Fruit fly (Drosophila melanogaster): ENCODE data around the gene Polr2A.

Gene Polr2A

DNA sequence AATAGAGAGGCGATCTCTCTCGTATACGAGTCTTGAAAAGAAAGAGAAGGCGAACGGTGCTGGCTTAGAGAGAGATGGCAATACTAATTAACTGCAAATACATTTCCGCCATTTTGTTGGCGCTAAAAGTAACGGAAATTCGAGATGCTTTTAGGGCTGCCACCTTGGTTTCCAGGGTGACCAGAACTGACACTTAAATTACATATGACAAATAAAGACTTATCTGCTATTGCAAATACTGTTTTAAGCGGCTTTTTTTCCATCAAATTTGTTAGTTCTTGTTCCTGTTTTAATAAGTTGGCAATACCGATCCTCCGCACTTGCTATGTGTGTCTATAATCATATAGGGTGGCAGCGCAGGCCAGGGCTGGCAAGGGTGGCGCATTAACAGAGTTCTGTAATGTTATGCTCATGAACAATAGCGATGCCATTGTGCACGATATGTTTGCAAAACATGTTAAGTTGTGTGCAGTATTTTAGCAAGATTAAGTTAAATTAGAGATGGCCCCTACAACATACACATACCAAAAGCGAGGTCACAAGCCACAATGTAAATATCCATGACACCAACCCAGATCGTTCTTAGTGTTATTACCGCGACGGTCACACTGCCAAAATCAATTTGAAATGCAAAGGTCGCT is 10.2 kb upstream of the Polr2A start, which contains the start of gene nod (continued):
- TF ChIP-seq Lhr (GFP tag; optimal IDR thresholded peaks at IDR 0.05), result peak; percentile 92
- TF ChIP-seq CG2116 (GFP tag; optimal IDR thresholded peaks at IDR 0.05), result peak; percentile 69
- TF ChIP-seq CG6254 (GFP tag; optimal IDR thresholded peaks at IDR 0.05), result no peak
- TF ChIP-seq HHEX (GFP tag; optimal IDR thresholded peaks at IDR 0.05), result peak; percentile 69
- TF ChIP-seq zen (tag; optimal IDR thresholded peaks at IDR 0.05), result peak; percentile 60
- TF ChIP-seq tx (GFP tag; optimal IDR thresholded peaks at IDR 0.05), result peak; percentile 35
- peak; percentile 17 for TF ChIP-seq CG17385 (GFP tag; optimal IDR thresholded peaks at IDR 0.05)
- peak; percentile 50 for TF ChIP-seq CG8944 (GFP tag; optimal IDR thresholded peaks at IDR 0.05)
- no peak for TF ChIP-seq prd (optimal IDR thresholded peaks at IDR 0.05)
- TF ChIP-seq prd (GFP tag; IDR thresholded peaks at IDR 0.05), result peak; percentile 68; the same call in 2 of the 3 replicates
- TF ChIP-seq NfI (GFP tag; optimal IDR thresholded peaks at IDR 0.05), result peak; percentile 64
- no peak for TF ChIP-seq Trl (optimal IDR thresholded peaks at IDR 0.05)
- peak; percentile 63 for TF ChIP-seq Trl (GFP tag; optimal IDR thresholded peaks at IDR 0.05)
- no peak for TF ChIP-seq CG17802 (tag; optimal IDR thresholded peaks at IDR 0.05)
- peak; percentile 34; the same call in 1 of the 2 replicates for TF ChIP-seq wor (GFP tag; IDR thresholded peaks at IDR 0.05)
- no peak for TF ChIP-seq tap (tag; optimal IDR thresholded peaks at IDR 0.05)
- peak; percentile 71 for TF ChIP-seq CG13296 (GFP tag; optimal IDR thresholded peaks at IDR 0.05)
- TF ChIP-seq cwo (GFP tag; optimal IDR thresholded peaks at IDR 0.05), result peak; percentile 46
- TF ChIP-seq Dll (GFP tag; IDR thresholded peaks at IDR 0.05; ENCODE audit: partially characterized antibody), result peak; percentile 70; the same call in 3 of the 4 replicates
- TF ChIP-seq CG32772 (GFP tag; IDR thresholded peaks at IDR 0.05), result no peak
- TF ChIP-seq B-H1 (GFP tag; IDR thresholded peaks at IDR 0.05), result 0 out of 3 replicates have a peak, but pooled peaks have one; percentile 18
- TF ChIP-seq CG15514 (GFP tag; optimal IDR thresholded peaks at IDR 0.05), result peak; percentile 79
- no peak for TF ChIP-seq CG6813 (GFP tag; optimal IDR thresholded peaks at IDR 0.05)
- TF ChIP-seq CG11398 (GFP tag; optimal IDR thresholded peaks at IDR 0.05), result peak; percentile 28
- peak; percentile 66 for TF ChIP-seq sisA (GFP tag; IDR thresholded peaks at IDR 0.05)
- TF ChIP-seq CG11456 (GFP tag; IDR thresholded peaks at IDR 0.05), result peak; percentile 77; the same call in 2 of the 3 replicates
- peak; percentile 66 for TF ChIP-seq stwl (tag; optimal IDR thresholded peaks at IDR 0.05)
- TF ChIP-seq fd3F (GFP tag; optimal IDR thresholded peaks at IDR 0.05), result peak; percentile 23
- TF ChIP-seq Lpt (GFP tag; optimal IDR thresholded peaks at IDR 0.05), result no peak
- peak; percentile 27 for TF ChIP-seq CG4617 (GFP tag; optimal IDR thresholded peaks at IDR 0.05; ENCODE audit: borderline replicate concordance)
- peak; percentile 63 for TF ChIP-seq slp2 (GFP tag; optimal IDR thresholded peaks at IDR 0.05)
- TF ChIP-seq ken (GFP tag; IDR thresholded peaks at IDR 0.05), result no peak
- TF ChIP-seq Hr39 (optimal IDR thresholded peaks at IDR 0.05), result no peak
- peak; percentile 76 for TF ChIP-seq hkb (optimal IDR thresholded peaks at IDR 0.05)
- TF ChIP-seq hkb (GFP tag; IDR thresholded peaks at IDR 0.05), result peak; percentile 42; the same call in 1 of the 2 replicates
- TF ChIP-seq klu (GFP tag; IDR thresholded peaks at IDR 0.05), result peak; percentile 34; the same call in 1 of the 2 replicates
- TF ChIP-seq CG10321 (GFP tag; IDR thresholded peaks at IDR 0.05), result peak; percentile 78
- peak; percentile 63 for TF ChIP-seq sug (tag; optimal IDR thresholded peaks at IDR 0.05)
- peak; percentile 48; the same call in 1 of the 2 replicates for TF ChIP-seq CG6272 (GFP tag; IDR thresholded peaks at IDR 0.05)
- no peak for TF ChIP-seq Elba2 (GFP tag; optimal IDR thresholded peaks at IDR 0.05)
- TF ChIP-seq CG12942 (GFP tag; optimal IDR thresholded peaks at IDR 0.05), result peak; percentile 52
- TF ChIP-seq CG17829 (tag; optimal IDR thresholded peaks at IDR 0.05), result peak; percentile 55
- TF ChIP-seq cad (GFP tag; optimal IDR thresholded peaks at IDR 0.05), result no peak
- TF ChIP-seq Poxn (GFP tag; IDR thresholded peaks at IDR 0.05), result no peak
- TF ChIP-seq nerfin-2 (GFP tag; IDR thresholded peaks at IDR 0.05; ENCODE audit: partially characterized antibody), result no peak
- peak; percentile 42 for TF ChIP-seq CG4404 (GFP tag; IDR thresholded peaks at IDR 0.05)
- no peak for TF ChIP-seq CG11696 (GFP tag; IDR thresholded peaks at IDR 0.05)
- TF ChIP-seq Hmr (GFP tag; optimal IDR thresholded peaks at IDR 0.05), result peak; percentile 86
- no peak for TF ChIP-seq CG15011 (GFP tag; optimal IDR thresholded peaks at IDR 0.05)
- TF ChIP-seq tgo (GFP tag; IDR thresholded peaks at IDR 0.05), result peak; percentile 52; the same call in 1 of the 3 replicates
- TF ChIP-seq CG7372 (GFP tag; IDR thresholded peaks at IDR 0.05), result 0 out of 2 replicates have a peak, but pooled peaks have one; percentile 21

Data from whole organism, embryonic.